Fruit fly (Drosophila melanogaster) S2 (cell line): Measurements from ENCODE around the gene CG14315.

Experiments used
- CG8478 ChIP-seq: fragments of >200 bp; optimal IDR thresholded peaks from 2 replicates; lab custom pipeline; 2018
- CTCF ChIP-seq, 2 experiments: fragments of >200 bp; optimal IDR thresholded peaks; 2 replicates each; lab custom pipeline; 2018

- TF ChIP-seq CG8478 (lab: Kevin White, UChicago), result no peak
- no peak for TF ChIP-seq CTCF (optimal IDR thresholded peaks at IDR 0.05; lab: Kevin White, UChicago)
Observed at dm6 chr3R:18199177-18199884, 40.8 kb downstream of the CG14315 start, which contains the start of the genes Ssdp and CG7985.
